Worm (Caenorhabditis elegans) whole organism, L3 larva: ENCODE data around the gene xpb-1.

ENCODE experiments used
- R02D3.7 ChIP-seq: fragments of 150-350 bp; optimal IDR thresholded peaks from 2 replicates; lab custom pipeline; 2014; ENCODE audit warnings: missing biosample characterization, missing genetic modification characterization
- ZK546.5 ChIP-seq: sonication (generic microtip); optimal IDR thresholded peaks from 2 replicates; lab custom pipeline; 2017; ENCODE audit warnings: missing biosample characterization, missing genetic modification characterization
- aly-2 ChIP-seq: fragments of 150-350 bp; optimal IDR thresholded peaks from 2 replicates; lab custom pipeline; 2014; ENCODE audit warnings: missing biosample characterization, missing genetic modification characterization
- ama-1 ChIP-seq: fragments of 150-350 bp; optimal IDR thresholded peaks from 2 replicates; lab custom pipeline; 2018
- ceh-16 ChIP-seq: sonication (generic microtip); optimal IDR thresholded peaks from 2 replicates; lab custom pipeline; 2017; ENCODE audit warnings: missing biosample characterization, missing genetic modification characterization
- ceh-28 ChIP-seq: fragments of 150-350 bp; optimal IDR thresholded peaks from 2 replicates; lab custom pipeline; 2014; ENCODE audit warnings: missing biosample characterization, missing genetic modification reagents, missing genetic modification characterization
- ceh-9 ChIP-seq: sonication (generic microtip); optimal IDR thresholded peaks from 2 replicates; lab custom pipeline; 2018; ENCODE audit warnings: missing biosample characterization, missing genetic modification characterization
- daf-12 ChIP-seq: fragments of 150-350 bp; optimal IDR thresholded peaks from 2 replicates; lab custom pipeline; 2014; ENCODE audit warnings: missing biosample characterization, missing genetic modification reagents, missing genetic modification characterization
- egl-27 ChIP-seq: sonication (generic microtip); optimal IDR thresholded peaks from 4 replicates; lab custom pipeline; 2017; ENCODE audit warnings: missing biosample characterization, missing genetic modification reagents, missing genetic modification characterization
- egl-5 ChIP-seq: fragments of 150-350 bp; optimal IDR thresholded peaks from 2 replicates; lab custom pipeline; 2017; ENCODE audit warnings: missing biosample characterization, missing genetic modification reagents, missing genetic modification characterization, inconsistent platforms
- elt-1 ChIP-seq: fragments of 150-350 bp; optimal IDR thresholded peaks from 2 replicates; lab custom pipeline; 2014; ENCODE audit warnings: missing biosample characterization, missing genetic modification characterization
- elt-2 ChIP-seq: sonication (generic microtip); optimal IDR thresholded peaks from 2 replicates; lab custom pipeline; 2016; ENCODE audit warnings: missing genetic modification reagents, mild to moderate bottlenecking, missing genetic modification characterization, missing compliant biosample characterization
- eor-1 ChIP-seq, 2 experiments: fragments of 150-350 bp; optimal IDR thresholded peaks; 2 replicates each; lab custom pipeline; 2014 to 2018; ENCODE audit warnings: missing biosample characterization in 2 of 2, missing genetic modification characterization in 2 of 2
- fkh-10 ChIP-seq: sonication (generic microtip); optimal IDR thresholded peaks from 2 replicates; lab custom pipeline; 2017; ENCODE audit warnings: missing biosample characterization, missing genetic modification reagents, missing genetic modification characterization
- fkh-2 ChIP-seq: fragments of 150-350 bp; optimal IDR thresholded peaks from 2 replicates; lab custom pipeline; 2014; ENCODE audit warnings: missing biosample characterization, missing genetic modification reagents, missing genetic modification characterization
- jun-1 ChIP-seq: fragments of 150-350 bp; optimal IDR thresholded peaks from 2 replicates; lab custom pipeline; 2014; ENCODE audit warnings: missing biosample characterization, missing genetic modification reagents, missing genetic modification characterization
- lin-15B ChIP-seq: fragments of 150-350 bp; optimal IDR thresholded peaks from 2 replicates; lab custom pipeline; 2014; ENCODE audit warnings: missing biosample characterization, missing genetic modification characterization
- lin-39 ChIP-seq: fragments of 150-350 bp; optimal IDR thresholded peaks from 2 replicates; lab custom pipeline; 2018; ENCODE audit warnings: missing biosample characterization, missing genetic modification reagents, missing genetic modification characterization
- mdl-1 ChIP-seq: fragments of 150-350 bp; optimal IDR thresholded peaks from 2 replicates; lab custom pipeline; 2014; ENCODE audit warnings: missing biosample characterization, missing genetic modification characterization
- nfya-1 ChIP-seq: sonication (generic microtip); optimal IDR thresholded peaks from 2 replicates; lab custom pipeline; 2017; ENCODE audit warnings: missing genetic modification characterization, mild to moderate bottlenecking, missing compliant biosample characterization, antibody characterized with exemption, moderate library complexity; ENCODE audit not compliant: insufficient read depth
- nhr-11 ChIP-seq: fragments of 150-350 bp; optimal IDR thresholded peaks from 2 replicates; lab custom pipeline; 2014; ENCODE audit warnings: missing biosample characterization, missing genetic modification characterization
- nhr-12 ChIP-seq: fragments of 150-350 bp; optimal IDR thresholded peaks from 2 replicates; lab custom pipeline; 2014; ENCODE audit warnings: missing biosample characterization, missing genetic modification characterization
- nhr-237 ChIP-seq: fragments of 150-350 bp; optimal IDR thresholded peaks from 2 replicates; lab custom pipeline; 2014; ENCODE audit warnings: missing biosample characterization, missing genetic modification characterization
- nhr-25 ChIP-seq: sonication (generic microtip); optimal IDR thresholded peaks from 2 replicates; lab custom pipeline; 2017; ENCODE audit warnings: missing biosample characterization, missing genetic modification characterization
- nhr-28 ChIP-seq: fragments of 150-350 bp; optimal IDR thresholded peaks from 2 replicates; lab custom pipeline; 2014; ENCODE audit warnings: missing biosample characterization, missing genetic modification characterization
- nhr-77 ChIP-seq: fragments of 150-350 bp; optimal IDR thresholded peaks from 2 replicates; lab custom pipeline; 2014; ENCODE audit warnings: missing biosample characterization, missing genetic modification characterization
- pha-4 ChIP-seq: fragments of 150-350 bp; optimal IDR thresholded peaks from 2 replicates; lab custom pipeline; 2014; ENCODE audit warnings: missing biosample characterization, missing genetic modification reagents, missing genetic modification characterization
- pqm-1 ChIP-seq: fragments of 150-350 bp; optimal IDR thresholded peaks from 2 replicates; lab custom pipeline; 2017; ENCODE audit warnings: missing biosample characterization, missing genetic modification characterization, inconsistent platforms
- sea-2 ChIP-seq: fragments of 150-350 bp; sonication (generic microtip); optimal IDR thresholded peaks from 4 replicates; lab custom pipeline; 2014; ENCODE audit warnings: missing biosample characterization, missing genetic modification reagents, missing genetic modification characterization
- tbx-2 ChIP-seq: sonication (generic microtip); optimal IDR thresholded peaks from 2 replicates; lab custom pipeline; 2016; ENCODE audit warnings: mild to moderate bottlenecking, missing genetic modification characterization, missing compliant biosample characterization
- unc-39 ChIP-seq: sonication (generic microtip); optimal IDR thresholded peaks from 4 replicates; lab custom pipeline; 2017; ENCODE audit warnings: missing biosample characterization, missing genetic modification characterization
- unc-62 ChIP-seq: fragments of 150-350 bp; sonication (generic microtip); optimal IDR thresholded peaks from 4 replicates; lab custom pipeline; 2014; ENCODE audit warnings: missing biosample characterization, missing genetic modification reagents, missing genetic modification characterization
- zag-1 ChIP-seq: fragments of 150-350 bp; optimal IDR thresholded peaks from 2 replicates; lab custom pipeline; 2014; ENCODE audit warnings: missing biosample characterization, missing genetic modification characterization
- ztf-4 ChIP-seq: fragments of 150-350 bp; optimal IDR thresholded peaks from 2 replicates; lab custom pipeline; 2014; ENCODE audit warnings: missing biosample characterization, missing genetic modification characterization

xpb-1 gene

ce11 chrIII:11500647-11501046 lies 25.8 kb upstream of the xpb-1 start, which contains the start of gene nars-2:
Gene nars-2 (minus strand): TSS chrIII:11500747.
- no peak for TF ChIP-seq nhr-77 (tag; lab: Kevin White, UChicago)
- no peak for TF ChIP-seq ceh-16 (tag; lab: Kevin White, UChicago)
- TF ChIP-seq nhr-28 (tag; lab: Kevin White, UChicago): no peak
- TF ChIP-seq pqm-1 (tag; lab: Kevin White, UChicago): no peak
- TF ChIP-seq nfya-1 (tag; lab: Kevin White, UChicago): no peak
- no peak for TF ChIP-seq unc-39
- TF ChIP-seq nhr-11 (tag; lab: Kevin White, UChicago): no peak
- no peak for TF ChIP-seq nhr-237 (tag; lab: Kevin White, UChicago)
- TF ChIP-seq ceh-9 (tag; lab: Kevin White, UChicago): no peak
- no peak for TF ChIP-seq tbx-2 (tag; lab: Kevin White, UChicago)
- no peak for TF ChIP-seq egl-27
- TF ChIP-seq fkh-10: no peak
- no peak for TF ChIP-seq sea-2
- TF ChIP-seq fkh-2 (tag; lab: Kevin White, UChicago): no peak
- TF ChIP-seq egl-5 (tag; lab: Kevin White, UChicago): no peak
- TF ChIP-seq nhr-25 (tag; lab: Kevin White, UChicago): no peak
- TF ChIP-seq ceh-28 (tag; lab: Kevin White, UChicago): no peak
- no peak for TF ChIP-seq ZK546.5 (tag; lab: Kevin White, UChicago)
- TF ChIP-seq, all 47 proteins: peak for 0

- TF ChIP-seq egl-5 (tag; lab: Kevin White, UChicago): no peak
- no peak for TF ChIP-seq aly-2 (tag; lab: Kevin White, UChicago)
- TF ChIP-seq R02D3.7 (tag; lab: Kevin White, UChicago): no peak
- no peak for TF ChIP-seq elt-2 (tag; lab: Kevin White, UChicago)
- no peak for TF ChIP-seq ceh-9 (tag; lab: Kevin White, UChicago)
Observed at ce11 chrIII:11502753-11503152, 23.7 kb upstream of the xpb-1 start, which contains the start of gene tin-10. Gene tin-10 (minus strand): TSS chrIII:11502853.

ce11 chrIII:11505213-11505612 lies 21.2 kb upstream of the xpb-1 start, which contains the start of the genes Y66D12A.21 and spe-6:
Gene Y66D12A.21 (minus strand): TSS chrIII:11505302.
Gene spe-6 (plus strand): TSS chrIII:11505488.
- TF ChIP-seq aly-2 (tag; lab: Kevin White, UChicago): no peak
- TF ChIP-seq pha-4: peak; percentile 45
- TF ChIP-seq egl-27: no peak
- no peak for TF ChIP-seq eor-1 (tag; optimal IDR thresholded peaks at IDR 0.05; lab: Kevin White, UChicago)
- TF ChIP-seq ZK546.5 (tag; lab: Kevin White, UChicago): no peak
- TF ChIP-seq unc-62 (GFP tag; lab: Kevin White, UChicago): no peak
- TF ChIP-seq egl-5 (tag; lab: Kevin White, UChicago): no peak
- no peak for TF ChIP-seq elt-1 (tag; lab: Kevin White, UChicago)
- TF ChIP-seq lin-15B: peak; percentile 59
- TF ChIP-seq nhr-11 (tag; lab: Kevin White, UChicago): no peak
- no peak for TF ChIP-seq ceh-9 (tag; lab: Kevin White, UChicago)
- TF ChIP-seq tbx-2 (tag; lab: Kevin White, UChicago): no peak
- peak; percentile 54 for TF ChIP-seq nfya-1 (tag; lab: Kevin White, UChicago)

- no peak for TF ChIP-seq ama-1
- TF ChIP-seq zag-1 (tag; lab: Kevin White, UChicago): no peak
Observed at ce11 chrIII:11505621-11506020, 20.8 kb upstream of the xpb-1 start.

- TF ChIP-seq mdl-1 (no peak), tbx-2 (tag; lab: Kevin White, UChicago) (no peak), daf-12 (tag; lab: Kevin White, UChicago) (no peak), jun-1 (tag; lab: Kevin White, UChicago) (no peak), R02D3.7 (tag; lab: Kevin White, UChicago) (no peak), pha-4 (no peak), elt-2 (tag; lab: Kevin White, UChicago) (no peak), nhr-28 (tag; lab: Kevin White, UChicago) (no peak), ztf-4 (tag; lab: Kevin White, UChicago) (no peak), lin-39 (no peak), nhr-12 (tag; lab: Kevin White, UChicago) (no peak)
Observed at ce11 chrIII:11508816-11509215, 17.6 kb upstream of the xpb-1 start, which contains the start of gene Y66D12A.19. Gene Y66D12A.19 (plus strand): TSS chrIII:11509081.
